Worm (Caenorhabditis elegans): Measurements from ENCODE around the gene twk-32.

Gene twk-32

ce11 chrV:13768941-13769436, 27.5 kb upstream of the twk-32 start, which contains the start of gene nas-24:
Gene nas-24 (plus strand): TSS chrV:13769386.
- no peak for TF ChIP-seq ztf-29 (GFP tag; IDR thresholded peaks at IDR 0.05)
- TF ChIP-seq tab-1 (GFP tag; IDR thresholded peaks at IDR 0.05) = no peak
- TF ChIP-seq ref-1 (GFP tag; conservative IDR thresholded peaks at IDR 0.05) = no peak
- no peak for TF ChIP-seq T22C8.4 (GFP tag; IDR thresholded peaks at IDR 0.05)
- no peak for TF ChIP-seq flt-1 (GFP tag; IDR thresholded peaks at IDR 0.05)
- TF ChIP-seq med-1 (GFP tag; optimal IDR thresholded peaks at IDR 0.05; ENCODE audit: insufficient read depth) = no peak

ce11 chrV:13771209-13771608, 25.2 kb upstream of the twk-32 start, which contains the start of gene F20G2.5:
Gene F20G2.5 (plus strand): TSS chrV:13771509.
- TF ChIP-seq ztf-23 (GFP tag; IDR thresholded peaks at IDR 0.05) (no peak), ztf-29 (GFP tag; IDR thresholded peaks at IDR 0.05) (no peak), klf-2 (GFP tag; conservative IDR thresholded peaks at IDR 0.05) (no peak), tab-1 (GFP tag; IDR thresholded peaks at IDR 0.05) (no peak), ref-1 (GFP tag; conservative IDR thresholded peaks at IDR 0.05) (no peak), med-1 (GFP tag; optimal IDR thresholded peaks at IDR 0.05; ENCODE audit: insufficient read depth) (no peak), T22C8.4 (GFP tag; IDR thresholded peaks at IDR 0.05) (no peak), cog-1 (tag; optimal IDR thresholded peaks at IDR 0.05) (no peak), flt-1 (GFP tag; IDR thresholded peaks at IDR 0.05) (no peak)

DNA sequence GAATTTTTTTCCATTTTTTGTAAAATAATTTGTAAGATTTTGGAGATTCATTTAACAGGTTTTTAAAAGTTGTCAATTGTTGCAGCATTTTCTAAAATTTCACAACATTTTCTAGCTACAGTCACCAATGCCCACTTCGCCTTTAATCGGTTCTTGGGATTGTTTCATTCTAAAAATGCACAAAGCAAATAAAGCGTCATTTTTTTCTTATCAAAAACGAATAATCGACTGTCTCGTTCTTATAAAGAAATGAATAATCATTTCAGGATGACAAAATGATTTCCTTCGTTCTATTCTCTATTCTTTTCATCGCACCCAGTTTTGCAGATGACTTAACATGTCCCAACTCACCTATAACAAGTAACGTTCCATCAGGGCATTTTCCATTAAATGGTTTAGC, 20.9 kb upstream of the twk-32 start, which contains the start of gene F53C11.1:
Gene F53C11.1 (plus strand): TSS at position 268 of the 400 bp plus-strand sequence.
- TF ChIP-seq ztf-29 (GFP tag; IDR thresholded peaks at IDR 0.05) (no peak), klf-2 (GFP tag; conservative IDR thresholded peaks at IDR 0.05) (no peak), tab-1 (GFP tag; IDR thresholded peaks at IDR 0.05) (no peak), flt-1 (GFP tag; IDR thresholded peaks at IDR 0.05) (no peak), med-1 (GFP tag; optimal IDR thresholded peaks at IDR 0.05; ENCODE audit: insufficient read depth) (no peak), ztf-23 (GFP tag; IDR thresholded peaks at IDR 0.05) (no peak), cog-1 (tag; optimal IDR thresholded peaks at IDR 0.05) (no peak), T22C8.4 (GFP tag; IDR thresholded peaks at IDR 0.05) (no peak), ref-1 (GFP tag; conservative IDR thresholded peaks at IDR 0.05) (no peak)

DNA sequence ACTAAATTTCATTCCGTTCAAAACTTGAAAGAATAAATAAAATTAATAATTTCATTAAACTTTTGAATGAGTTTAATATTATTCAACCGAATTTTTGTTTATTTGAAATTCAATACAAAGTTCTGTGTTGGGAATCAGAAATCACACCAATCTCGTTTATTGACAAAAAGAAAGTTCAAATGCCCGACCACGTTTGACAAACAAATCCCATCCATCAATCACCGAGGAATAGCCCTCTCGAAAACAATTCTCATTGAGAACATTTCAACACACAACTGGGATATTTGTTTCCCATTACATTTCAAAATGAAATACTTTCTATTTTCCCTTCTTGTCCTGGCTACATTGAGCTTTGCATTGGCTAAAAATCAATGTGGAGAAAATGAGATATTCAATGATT, 18.6 kb upstream of the twk-32 start, which contains the start of gene F53C11.9:
Gene F53C11.9 (plus strand): TSS at position 159 of the 400 bp plus-strand sequence.
- TF ChIP-seq flt-1 (GFP tag; IDR thresholded peaks at IDR 0.05) = no peak
- TF ChIP-seq ztf-23 (GFP tag; IDR thresholded peaks at IDR 0.05) = no peak
- TF ChIP-seq klf-2 (GFP tag; conservative IDR thresholded peaks at IDR 0.05) = no peak
- TF ChIP-seq cog-1 (tag; optimal IDR thresholded peaks at IDR 0.05) = no peak
- TF ChIP-seq ztf-29 (GFP tag; IDR thresholded peaks at IDR 0.05) = no peak
- no peak for TF ChIP-seq tab-1 (GFP tag; IDR thresholded peaks at IDR 0.05)
- no peak for TF ChIP-seq med-1 (GFP tag; optimal IDR thresholded peaks at IDR 0.05; ENCODE audit: insufficient read depth)

DNA sequence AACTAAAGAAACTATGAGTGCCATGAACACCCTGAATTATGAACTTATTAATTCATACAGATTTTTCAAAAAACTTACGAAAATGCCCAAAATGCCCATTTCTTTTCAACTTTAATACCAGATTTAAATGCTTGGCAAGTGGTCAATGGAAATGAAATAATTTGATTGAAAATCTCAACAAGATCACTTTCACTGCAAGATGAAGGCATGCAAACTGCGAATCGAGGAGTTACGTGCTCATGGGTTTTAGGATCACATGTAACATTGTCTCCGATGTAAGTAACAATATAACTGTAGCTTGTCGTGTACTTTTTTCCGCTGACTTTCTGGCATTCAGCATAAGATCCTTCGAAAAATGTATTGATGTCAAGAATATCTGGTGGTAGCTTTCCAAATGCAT, 15.5 kb upstream of the twk-32 start:
- TF ChIP-seq T22C8.4 (GFP tag; IDR thresholded peaks at IDR 0.05) = no peak
- TF ChIP-seq med-1 (GFP tag; optimal IDR thresholded peaks at IDR 0.05; ENCODE audit: insufficient read depth) = no peak
- no peak for TF ChIP-seq flt-1 (GFP tag; IDR thresholded peaks at IDR 0.05)
- TF ChIP-seq ztf-23 (GFP tag; IDR thresholded peaks at IDR 0.05) = no peak
- TF ChIP-seq tab-1 (GFP tag; IDR thresholded peaks at IDR 0.05) = no peak
- no peak for TF ChIP-seq cog-1 (tag; optimal IDR thresholded peaks at IDR 0.05)
- no peak for TF ChIP-seq ref-1 (GFP tag; conservative IDR thresholded peaks at IDR 0.05)
- TF ChIP-seq klf-2 (GFP tag; conservative IDR thresholded peaks at IDR 0.05) = no peak
- no peak for TF ChIP-seq ztf-29 (GFP tag; IDR thresholded peaks at IDR 0.05)

ce11 chrV:13782190-13782589, 14.3 kb upstream of the twk-32 start, which contains the start of gene decr-1.1:
Gene decr-1.1 (plus strand): TSS chrV:13782399.
- no peak for TF ChIP-seq cog-1 (tag; optimal IDR thresholded peaks at IDR 0.05)

ce11 chrV:13785767-13786166, 10.7 kb upstream of the twk-32 start:
- TF ChIP-seq klf-2 (GFP tag; conservative IDR thresholded peaks at IDR 0.05) = no peak
- TF ChIP-seq med-1 (GFP tag; optimal IDR thresholded peaks at IDR 0.05; ENCODE audit: insufficient read depth) = no peak
- TF ChIP-seq tab-1 (GFP tag; IDR thresholded peaks at IDR 0.05) = no peak
- no peak for TF ChIP-seq flt-1 (GFP tag; IDR thresholded peaks at IDR 0.05)
- TF ChIP-seq ref-1 (GFP tag; conservative IDR thresholded peaks at IDR 0.05) = no peak
- no peak for TF ChIP-seq ztf-29 (GFP tag; IDR thresholded peaks at IDR 0.05)
- no peak for TF ChIP-seq ztf-23 (GFP tag; IDR thresholded peaks at IDR 0.05)

ce11 chrV:13787225-13787898, 9.1 kb upstream of the twk-32 start, which contains the start of the genes F53C11.4 and F53C11.5:
Gene F53C11.4 (minus strand): TSS chrV:13787352.
Gene F53C11.5 (plus strand): TSS chrV:13787549.
- no peak for TF ChIP-seq med-1 (GFP tag; optimal IDR thresholded peaks at IDR 0.05; ENCODE audit: insufficient read depth)
- TF ChIP-seq ztf-29 (GFP tag; IDR thresholded peaks at IDR 0.05) = no peak
- no peak for TF ChIP-seq tab-1 (GFP tag; IDR thresholded peaks at IDR 0.05)
- no peak for TF ChIP-seq klf-2 (GFP tag; conservative IDR thresholded peaks at IDR 0.05)
- TF ChIP-seq ref-1 (GFP tag; conservative IDR thresholded peaks at IDR 0.05) = no peak
- no peak for TF ChIP-seq flt-1 (GFP tag; IDR thresholded peaks at IDR 0.05)
- TF ChIP-seq ztf-23 (GFP tag; IDR thresholded peaks at IDR 0.05) = no peak
- TF ChIP-seq cog-1 (tag; optimal IDR thresholded peaks at IDR 0.05) = no peak
- TF ChIP-seq T22C8.4 (GFP tag; IDR thresholded peaks at IDR 0.05) = no peak

DNA sequence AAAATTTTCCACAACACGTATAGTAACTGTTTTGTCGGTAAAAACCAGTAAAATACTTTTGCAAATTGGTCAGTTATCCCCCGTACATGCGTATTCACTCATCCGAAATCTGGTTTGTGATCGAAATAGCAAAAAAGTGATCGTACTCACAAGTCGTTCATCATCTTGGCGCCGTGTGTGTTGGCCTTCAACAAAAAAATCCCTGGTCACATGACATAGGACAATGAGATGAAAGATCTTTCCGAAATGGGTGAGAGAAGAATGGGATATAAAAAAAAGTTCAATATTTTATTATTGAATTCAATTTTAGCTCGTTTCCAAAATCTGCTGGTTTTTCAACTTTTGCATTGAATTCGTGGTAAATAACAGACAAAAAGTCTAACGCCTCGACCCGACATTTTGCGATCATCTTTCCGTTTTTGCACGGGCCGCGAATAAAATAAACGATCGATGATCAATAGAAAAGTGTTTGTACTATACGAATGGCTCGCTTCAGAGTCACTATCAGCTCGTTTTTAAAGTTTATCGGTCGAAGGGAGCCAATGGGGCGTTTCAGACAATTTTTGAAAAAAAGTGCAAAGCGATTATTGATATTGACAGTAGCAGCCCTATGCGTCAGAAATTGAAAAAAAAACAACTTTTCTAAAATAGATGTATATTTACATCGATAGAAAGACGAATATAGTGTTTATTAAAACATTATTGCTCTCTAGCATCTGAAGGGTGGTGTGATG, 8.3 kb upstream of the twk-32 start:
- no peak for TF ChIP-seq tab-1 (GFP tag; IDR thresholded peaks at IDR 0.05)
- no peak for TF ChIP-seq ztf-23 (GFP tag; IDR thresholded peaks at IDR 0.05)
- no peak for TF ChIP-seq cog-1 (tag; optimal IDR thresholded peaks at IDR 0.05)
- no peak for TF ChIP-seq ref-1 (GFP tag; conservative IDR thresholded peaks at IDR 0.05)
- TF ChIP-seq T22C8.4 (GFP tag; IDR thresholded peaks at IDR 0.05) = no peak
- no peak for TF ChIP-seq med-1 (GFP tag; optimal IDR thresholded peaks at IDR 0.05; ENCODE audit: insufficient read depth)
- TF ChIP-seq klf-2 (GFP tag; conservative IDR thresholded peaks at IDR 0.05) = no peak
- no peak for TF ChIP-seq flt-1 (GFP tag; IDR thresholded peaks at IDR 0.05)
- no peak for TF ChIP-seq ztf-29 (GFP tag; IDR thresholded peaks at IDR 0.05)

All from whole organism, midembryonic.